Worm (Caenorhabditis elegans) whole organism, late embryonic: ENCODE measurements around the gene rrp-1.

Source experiments
- ama-1 ChIP-seq: fragments of 150-350 bp; optimal IDR thresholded peaks from 2 replicates; lab custom pipeline; 2014
- fax-1 ChIP-seq: sonication (generic microtip); optimal IDR thresholded peaks from 2 replicates; lab custom pipeline; 2016; ENCODE audit warnings: missing genotype, missing genetic modification characterization, missing compliant biosample characterization
- lin-11 ChIP-seq: fragments of 200-800 bp; sonication (Bioruptor generic); optimal IDR thresholded peaks from 2 replicates; lab custom pipeline; 2018; ENCODE audit warnings: mild to moderate bottlenecking, missing genetic modification characterization, missing compliant biosample characterization
- pag-3 ChIP-seq: sonication (generic microtip); optimal IDR thresholded peaks from 2 replicates; lab custom pipeline; 2016; ENCODE audit warnings: missing compliant biosample characterization, missing genetic modification characterization, borderline replicate concordance
- pax-1 ChIP-seq: fragments of 150-350 bp; optimal IDR thresholded peaks from 2 replicates; lab custom pipeline; 2014; ENCODE audit warnings: missing biosample characterization, missing genetic modification characterization
- pha-2 ChIP-seq: sonication (generic microtip); optimal IDR thresholded peaks from 2 replicates; lab custom pipeline; 2017; ENCODE audit warnings: mild to moderate bottlenecking, missing genetic modification characterization, missing compliant biosample characterization
- syd-9 ChIP-seq: sonication (generic microtip); optimal IDR thresholded peaks from 2 replicates; lab custom pipeline; 2016; ENCODE audit warnings: mild to moderate bottlenecking, missing genetic modification characterization, moderate library complexity, missing compliant biosample characterization
- tbx-2 ChIP-seq: sonication (generic microtip); optimal IDR thresholded peaks from 2 replicates; lab custom pipeline; 2016; ENCODE audit warnings: missing genetic modification characterization, missing compliant biosample characterization
- unc-86 ChIP-seq: sonication (generic microtip); optimal IDR thresholded peaks from 2 replicates; lab custom pipeline; 2016; ENCODE audit warnings: missing genetic modification characterization, missing compliant biosample characterization

DNA sequence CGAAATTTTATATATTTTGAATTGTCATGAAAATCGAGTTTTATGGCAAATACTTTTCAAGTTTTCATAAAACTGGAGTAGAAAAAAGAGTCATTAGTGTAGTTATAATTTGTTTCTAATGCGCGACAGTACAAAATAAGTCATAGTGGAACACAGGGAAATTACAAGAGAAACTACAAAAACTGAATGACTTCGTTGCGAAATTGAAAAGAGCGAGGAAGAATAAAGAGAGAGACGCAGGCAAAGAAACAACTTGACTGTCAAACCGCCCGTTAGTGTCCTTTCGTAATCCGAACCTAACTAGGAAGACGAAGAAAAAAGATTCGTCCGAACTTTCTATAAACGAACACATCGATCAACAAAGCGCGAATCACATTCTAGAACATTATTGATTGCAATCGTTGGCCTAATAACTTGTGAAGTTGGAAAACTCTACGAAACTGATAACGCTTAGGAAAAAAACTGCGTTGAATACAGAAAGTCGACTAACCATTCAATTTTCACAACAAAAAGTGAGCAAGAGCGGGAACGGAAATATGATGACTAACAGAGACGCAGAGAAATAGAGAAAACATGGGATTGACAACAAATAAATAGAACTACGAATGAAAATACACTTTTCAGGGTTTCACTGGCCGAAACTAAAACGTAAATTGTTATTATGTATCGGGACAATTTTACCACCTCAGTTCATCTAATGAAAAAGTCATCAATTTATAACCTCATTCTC is 11.5 kb upstream of the rrp-1 start:
- TF ChIP-seq pha-2 (tag; lab: Kevin White, UChicago) (no peak), syd-9 (tag; lab: Kevin White, UChicago) (no peak), pax-1 (tag; lab: Kevin White, UChicago) (no peak), fax-1 (tag; lab: Kevin White, UChicago) (no peak), pag-3 (tag; lab: Kevin White, UChicago) (no peak), unc-86 (tag; lab: Kevin White, UChicago) (no peak), lin-11 (no peak), ama-1 (lab: Kevin White, UChicago) (no peak), tbx-2 (tag; lab: Kevin White, UChicago) (no peak)
